Worm (Caenorhabditis elegans) whole organism, L1 larva: ENCODE results near the gene C31H2.4.

Source experiments
- Y116A8C.19 ChIP-seq: sonication (generic microtip); optimal IDR thresholded peaks from 2 replicates; lab custom pipeline; 2016; ENCODE audit warnings: missing compliant biosample characterization, missing genetic modification characterization, borderline replicate concordance
- lin-39 ChIP-seq: fragments of 150-350 bp; optimal IDR thresholded peaks from 2 replicates; lab custom pipeline; 2014; ENCODE audit warnings: missing biosample characterization, missing genetic modification reagents, missing genetic modification characterization

DNA sequence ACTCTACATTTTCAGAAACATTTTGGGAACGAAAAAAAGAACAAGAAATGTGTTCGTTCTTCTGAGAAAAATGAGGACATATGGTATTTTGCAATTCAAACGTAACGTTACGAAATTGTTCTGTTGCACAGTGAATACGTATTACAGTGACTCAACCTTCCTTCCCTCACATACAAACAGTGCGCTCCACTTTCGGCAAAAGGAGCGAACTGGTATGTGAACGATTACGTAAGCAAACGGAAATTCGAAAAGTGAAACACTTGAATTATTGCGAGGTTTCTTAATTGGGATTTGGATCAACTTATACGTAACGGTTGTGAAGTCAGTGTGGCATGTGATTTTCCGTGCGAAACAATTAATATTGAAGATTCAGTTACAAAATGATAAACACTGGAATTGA is 38.7 kb downstream of the C31H2.4 start:
- TF ChIP-seq lin-39 = no peak
- no peak for TF ChIP-seq Y116A8C.19 (tag; lab: Kevin White, UChicago)
